Worm (Caenorhabditis elegans) whole organism, midembryonic: Measurements from ENCODE around the gene lips-2.

Source experiments
- T22C8.4 ChIP-seq: fragments of 200-800 bp; sonication (Bioruptor generic); IDR thresholded peaks from 2 replicates; pipeline ENCODE4 v1.3.6; 2022; ENCODE audit warnings: missing genetic modification characterization, missing compliant biosample characterization
- cog-1 ChIP-seq: sonication (generic microtip); optimal IDR thresholded peaks from 2 replicates; lab custom pipeline; 2016; ENCODE audit warnings: missing genetic modification characterization, missing compliant biosample characterization
- flt-1 ChIP-seq: fragments of 200-800 bp; sonication (Bioruptor generic); IDR thresholded peaks from 2 replicates; pipeline ENCODE4 v1.3.6; 2022; ENCODE audit warnings: missing genetic modification characterization, missing compliant biosample characterization
- klf-2 ChIP-seq: fragments of 200-800 bp; sonication (Bioruptor generic); conservative IDR thresholded peaks from 2 replicates; pipeline ENCODE4 v1.3.6; 2022; ENCODE audit warnings: missing genetic modification reagents, missing genetic modification characterization, missing compliant biosample characterization
- med-1 ChIP-seq: sonication (generic microtip); optimal IDR thresholded peaks from 2 replicates; lab custom pipeline; 2017; ENCODE audit warnings: missing genetic modification characterization, mild to moderate bottlenecking, missing compliant biosample characterization, antibody characterized with exemption, missing genetic modification reagents; ENCODE audit not compliant: insufficient read depth
- ref-1 ChIP-seq: fragments of 200-800 bp; sonication (Bioruptor generic); conservative IDR thresholded peaks from 2 replicates; pipeline ENCODE4 v1.3.6; 2022; ENCODE audit warnings: missing genetic modification reagents, missing genetic modification characterization, missing compliant biosample characterization
- tab-1 ChIP-seq: fragments of 200-800 bp; sonication (Bioruptor generic); IDR thresholded peaks from 2 replicates; pipeline ENCODE4 v1.3.6; 2022; ENCODE audit warnings: missing genetic modification characterization, missing compliant biosample characterization
- ztf-23 ChIP-seq: fragments of 200-800 bp; sonication (Bioruptor generic); IDR thresholded peaks from 2 replicates; pipeline ENCODE4 v1.3.6; 2022; ENCODE audit warnings: missing genetic modification reagents, missing genetic modification characterization, missing compliant biosample characterization
- ztf-29 ChIP-seq: fragments of 200-800 bp; sonication (Bioruptor generic); IDR thresholded peaks from 2 replicates; pipeline ENCODE4 v1.3.6; 2022; ENCODE audit warnings: missing genetic modification reagents, missing genetic modification characterization, missing compliant biosample characterization

Gene lips-2

DNA sequence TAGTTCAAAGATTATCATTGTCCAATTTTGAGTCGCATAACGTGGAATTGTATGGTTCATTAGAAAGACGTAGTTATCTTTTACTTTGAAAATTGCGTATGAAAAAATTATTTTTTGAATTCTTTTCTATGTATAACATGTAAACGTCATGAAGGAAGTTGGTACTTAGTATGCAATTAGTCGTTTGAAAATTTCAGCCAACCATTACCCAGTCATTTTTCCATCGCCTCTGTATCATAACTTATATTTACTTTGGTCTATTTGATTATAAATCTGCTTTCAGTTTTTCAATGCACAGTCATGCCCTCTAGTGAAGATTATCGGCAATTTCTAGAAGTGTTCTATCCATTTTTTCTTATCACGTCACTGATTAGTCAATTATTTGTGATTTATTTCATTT is 40.8 kb downstream of the lips-2 start, which contains the start of gene srd-41:
Gene srd-41, plus strand, starts transcription at position 301 of the 400 bp plus-strand sequence.
- TF ChIP-seq ref-1 (GFP tag; lab: Robert Waterston, UW) (no peak), T22C8.4 (GFP tag; lab: Robert Waterston, UW) (no peak), flt-1 (GFP tag; lab: Robert Waterston, UW) (no peak), ztf-29 (GFP tag; lab: Robert Waterston, UW) (no peak), klf-2 (GFP tag; lab: Robert Waterston, UW) (no peak), tab-1 (GFP tag; lab: Robert Waterston, UW) (no peak), cog-1 (no peak), med-1 (no peak), ztf-23 (GFP tag; lab: Robert Waterston, UW) (no peak)

DNA sequence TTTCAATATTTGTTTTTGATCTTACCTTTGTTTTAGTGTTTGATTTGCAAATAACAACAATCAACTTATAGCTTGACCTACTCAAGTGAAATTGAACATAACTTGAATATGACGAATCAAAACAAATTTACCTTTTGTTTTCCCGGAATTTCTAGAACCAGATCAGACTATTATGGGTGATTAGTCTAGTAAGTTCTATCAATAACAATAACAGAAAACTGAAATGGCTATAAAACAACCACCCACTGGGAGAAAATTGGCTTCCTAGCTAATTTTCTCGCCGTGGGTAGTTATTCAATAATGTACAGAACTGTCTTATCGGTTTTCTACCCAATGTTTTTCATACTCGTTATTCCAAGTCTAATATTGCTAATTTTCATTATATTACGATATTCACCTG is 43.1 kb downstream of the lips-2 start, which contains the start of gene srd-45:
Gene srd-45, plus strand, starts transcription at position 301 of the 400 bp plus-strand sequence.
- TF ChIP-seq T22C8.4 (GFP tag; lab: Robert Waterston, UW) (no peak), tab-1 (GFP tag; lab: Robert Waterston, UW) (no peak), ztf-23 (GFP tag; lab: Robert Waterston, UW) (no peak), flt-1 (GFP tag; lab: Robert Waterston, UW) (no peak), ref-1 (GFP tag; lab: Robert Waterston, UW) (no peak), med-1 (no peak), klf-2 (GFP tag; lab: Robert Waterston, UW) (no peak), ztf-29 (GFP tag; lab: Robert Waterston, UW) (no peak), cog-1 (no peak)

DNA sequence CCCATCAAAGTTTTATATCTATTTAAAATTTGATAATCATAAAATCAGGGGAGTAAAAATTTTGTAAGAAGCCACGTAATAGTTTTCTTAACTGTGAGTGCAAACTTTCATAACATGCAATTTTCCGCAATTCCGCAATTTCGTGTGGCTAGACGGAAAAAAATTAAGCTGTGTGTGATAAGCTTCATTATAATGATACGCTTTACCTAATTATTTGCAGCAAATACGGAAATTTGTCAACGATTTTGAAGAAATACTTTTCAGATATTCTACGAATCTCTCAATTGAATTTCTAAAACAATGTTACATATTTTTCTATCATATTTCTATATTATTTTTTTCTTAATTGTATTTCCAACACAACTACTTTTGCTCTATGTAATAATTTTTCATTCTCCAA is 46.2 kb downstream of the lips-2 start, which contains the start of gene srd-46:
Gene srd-46, plus strand, starts transcription at position 301 of the 400 bp plus-strand sequence.
- TF ChIP-seq tab-1 (GFP tag; lab: Robert Waterston, UW) (no peak), klf-2 (GFP tag; lab: Robert Waterston, UW) (no peak), ref-1 (GFP tag; lab: Robert Waterston, UW) (no peak), med-1 (no peak), cog-1 (no peak), ztf-23 (GFP tag; lab: Robert Waterston, UW) (no peak), ztf-29 (GFP tag; lab: Robert Waterston, UW) (no peak), T22C8.4 (GFP tag; lab: Robert Waterston, UW) (no peak), flt-1 (GFP tag; lab: Robert Waterston, UW) (no peak)

DNA sequence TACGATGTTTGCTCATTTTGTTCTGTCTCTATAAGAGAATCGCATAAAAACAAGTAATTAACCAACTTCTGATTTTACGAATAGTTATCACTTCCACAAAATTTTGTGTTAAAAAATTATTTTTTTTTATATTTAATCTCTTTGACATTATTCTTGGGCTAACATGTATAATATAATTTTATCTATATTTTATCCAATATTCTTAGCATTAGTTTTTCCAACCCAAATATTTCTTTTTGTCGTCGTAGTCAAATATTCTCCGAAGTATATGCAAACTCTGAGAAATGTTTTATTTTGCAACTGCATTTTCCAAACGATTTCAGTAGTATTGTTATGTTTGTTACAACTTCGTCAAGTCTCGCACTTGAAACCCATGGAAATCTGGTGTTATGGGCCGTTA is 47.9 kb downstream of the lips-2 start, which contains the start of gene srd-47:
Gene srd-47, plus strand, starts transcription at position 164 of the 400 bp plus-strand sequence.
- no peak for TF ChIP-seq cog-1
- TF ChIP-seq klf-2 (GFP tag; lab: Robert Waterston, UW) = no peak
- TF ChIP-seq ztf-29 (GFP tag; lab: Robert Waterston, UW) = no peak
- no peak for TF ChIP-seq ztf-23 (GFP tag; lab: Robert Waterston, UW)
- no peak for TF ChIP-seq tab-1 (GFP tag; lab: Robert Waterston, UW)

DNA sequence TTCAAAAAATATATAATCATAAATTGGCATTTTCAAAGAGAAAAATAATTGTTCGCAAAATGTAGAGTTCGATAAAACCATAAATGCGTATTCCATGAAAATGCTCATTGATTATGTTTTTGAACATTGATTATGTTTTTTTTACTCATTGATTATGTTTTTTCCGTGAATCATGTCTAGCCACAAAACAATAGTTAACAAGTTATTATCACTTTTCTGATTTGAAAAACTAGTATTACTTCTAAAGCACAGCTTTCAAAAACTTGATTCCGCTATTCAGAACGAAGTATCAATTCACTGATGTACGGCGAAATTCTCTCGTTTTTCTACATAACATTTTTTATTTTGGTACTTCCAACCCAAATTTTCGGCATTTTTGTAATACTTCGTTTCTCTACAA is 50.2 kb downstream of the lips-2 start, which contains the start of gene srd-48:
Gene srd-48, plus strand, starts transcription at position 301 of the 400 bp plus-strand sequence.
- TF ChIP-seq ref-1 (GFP tag; lab: Robert Waterston, UW) = no peak
- TF ChIP-seq tab-1 (GFP tag; lab: Robert Waterston, UW) = no peak
- no peak for TF ChIP-seq cog-1
- TF ChIP-seq klf-2 (GFP tag; lab: Robert Waterston, UW) = no peak
- TF ChIP-seq ztf-23 (GFP tag; lab: Robert Waterston, UW) = no peak
- no peak for TF ChIP-seq flt-1 (GFP tag; lab: Robert Waterston, UW)
- no peak for TF ChIP-seq T22C8.4 (GFP tag; lab: Robert Waterston, UW)
- no peak for TF ChIP-seq med-1
